Fruit fly (Drosophila melanogaster) whole organism, embryonic: ENCODE data around the gene Lip2.
A peak's percentile ranks its signal among the peaks of the same experiment; 100 is the strongest.

ENCODE experiments used
- Abd-B ChIP-seq: fragments of 200-800 bp; sonication (Bioruptor generic); optimal IDR thresholded peaks from 2 replicates; lab custom pipeline; 2018; ENCODE audit warnings: missing biosample characterization, mild to moderate bottlenecking, missing genetic modification characterization, moderate library complexity
- CG10321 ChIP-seq: fragments of 200-800 bp; sonication (Bioruptor generic); IDR thresholded peaks from 2 replicates; pipeline ENCODE4 v1.3.6; 2022; ENCODE audit warnings: missing biosample characterization, missing genetic modification characterization
- CG11504 ChIP-seq: fragments of 200-800 bp; sonication (Bioruptor generic); optimal IDR thresholded peaks from 3 replicates; lab custom pipeline; 2019; ENCODE audit warnings: missing biosample characterization, mild to moderate bottlenecking, missing genetic modification characterization, moderate library complexity
- CG14667 ChIP-seq: fragments of 200-800 bp; sonication (Bioruptor generic); IDR thresholded peaks from 2 replicates; pipeline ENCODE4 v1.3.6; 2022; ENCODE audit warnings: missing biosample characterization, missing genetic modification characterization
- CG16863 ChIP-seq: fragments of 200-800 bp; sonication (Bioruptor generic); optimal IDR thresholded peaks from 3 replicates; lab custom pipeline; 2016; ENCODE audit warnings: missing biosample characterization, missing genetic modification characterization
- CG17361 ChIP-seq: fragments of 200-800 bp; sonication (Bioruptor generic); IDR thresholded peaks from 3 replicates; pipeline ENCODE4 v1.3.6; 2022; ENCODE audit warnings: missing biosample characterization, missing genetic modification characterization
- CG17802 ChIP-seq: fragments of 200-800 bp; sonication (Bioruptor generic); optimal IDR thresholded peaks from 2 replicates; lab custom pipeline; 2018; ENCODE audit warnings: missing biosample characterization, mild to moderate bottlenecking, missing genetic modification characterization, moderate library complexity
- CG2199 ChIP-seq: fragments of 200-800 bp; sonication (Bioruptor generic); IDR thresholded peaks from 3 replicates; pipeline ENCODE4 v1.3.6; 2022; ENCODE audit warnings: missing biosample characterization, missing genetic modification characterization
- CG3065 ChIP-seq: fragments of 200-800 bp; sonication (Bioruptor generic); optimal IDR thresholded peaks from 2 replicates; lab custom pipeline; 2016; ENCODE audit warnings: missing biosample characterization, missing genetic modification characterization
- CG31365 ChIP-seq: fragments of 200-800 bp; sonication (Bioruptor generic); optimal IDR thresholded peaks from 2 replicates; lab custom pipeline; 2018; ENCODE audit warnings: missing biosample characterization, mild to moderate bottlenecking, missing genetic modification characterization
- CG33213 ChIP-seq: fragments of 200-800 bp; sonication (Bioruptor generic); optimal IDR thresholded peaks from 3 replicates; lab custom pipeline; 2016; ENCODE audit warnings: missing biosample characterization, missing genetic modification characterization
- CG3726 ChIP-seq: fragments of 200-800 bp; sonication (Bioruptor generic); IDR thresholded peaks from 3 replicates; pipeline ENCODE4, ENCODE4 v1.3.6; 2022; ENCODE audit warnings: missing biosample characterization, missing genetic modification characterization
- CG3838 ChIP-seq: fragments of 200-800 bp; sonication (Bioruptor generic); optimal IDR thresholded peaks from 3 replicates; lab custom pipeline; 2016; ENCODE audit warnings: missing biosample characterization, missing genetic modification characterization
- CG4404 ChIP-seq: fragments of 200-800 bp; sonication (Bioruptor generic); IDR thresholded peaks from 2 replicates; pipeline ENCODE4 v1.3.6; 2022; ENCODE audit warnings: missing biosample characterization, missing genetic modification characterization
- CG4424 ChIP-seq: fragments of 200-800 bp; sonication (Bioruptor generic); optimal IDR thresholded peaks from 3 replicates; lab custom pipeline; 2016; ENCODE audit warnings: missing biosample characterization, missing genetic modification characterization
- CG5180 ChIP-seq: fragments of 200-800 bp; sonication (Bioruptor generic); optimal IDR thresholded peaks from 3 replicates; lab custom pipeline; 2017; ENCODE audit warnings: missing biosample characterization, missing genetic modification characterization, mild to moderate bottlenecking, moderate library complexity, missing genetic modification reagents
- CTCF ChIP-seq: fragments of 200-800 bp; sonication (Bioruptor generic); optimal IDR thresholded peaks from 2 replicates; lab custom pipeline; 2017; ENCODE audit warnings: missing biosample characterization, mild to moderate bottlenecking, missing genetic modification characterization, moderate library complexity
- E2f2 ChIP-seq: fragments of 200-800 bp; sonication (Bioruptor generic); IDR thresholded peaks from 2 replicates; pipeline ENCODE4 v1.3.6; 2022; ENCODE audit warnings: missing biosample characterization, missing genetic modification characterization
- Ets65A ChIP-seq: fragments of 200-800 bp; sonication (Bioruptor generic); peaks from one replicate; lab custom pipeline; 2016; ENCODE audit warnings: missing biosample characterization, missing genetic modification characterization
- HmgZ ChIP-seq: fragments of 200-800 bp; sonication (Bioruptor generic); optimal IDR thresholded peaks from 2 replicates; lab custom pipeline; 2018; ENCODE audit warnings: missing biosample characterization, mild to moderate bottlenecking, missing genetic modification characterization
- Hr39 ChIP-seq: fragments of >200 bp; optimal IDR thresholded peaks from 2 replicates; lab custom pipeline; 2017
- MTF-1 ChIP-seq: fragments of 200-800 bp; sonication (Bioruptor generic); optimal IDR thresholded peaks from 2 replicates; lab custom pipeline; 2018; ENCODE audit warnings: missing biosample characterization, mild to moderate bottlenecking, missing genetic modification characterization, borderline replicate concordance
- Med ChIP-seq: fragments of 200-800 bp; sonication (Bioruptor generic); peaks from one replicate; lab custom pipeline; 2016; ENCODE audit warnings: missing biosample characterization, missing genetic modification characterization, mild to moderate bottlenecking, inconsistent platforms, moderate library complexity
- Spps ChIP-seq: fragments of 200-800 bp; sonication (Bioruptor generic); optimal IDR thresholded peaks from 2 replicates; lab custom pipeline; 2018; ENCODE audit warnings: missing biosample characterization, mild to moderate bottlenecking, missing genetic modification characterization
- amos ChIP-seq: fragments of 200-800 bp; sonication (Bioruptor generic); IDR thresholded peaks from 2 replicates; pipeline ENCODE4 v1.3.6; 2022; ENCODE audit warnings: missing biosample characterization, missing genetic modification characterization; ENCODE audit not compliant: partially characterized antibody
- ash1 ChIP-seq: fragments of 200-800 bp; sonication (Bioruptor generic); optimal IDR thresholded peaks from 2 replicates; lab custom pipeline; 2018; ENCODE audit warnings: missing biosample characterization, mild to moderate bottlenecking, missing genetic modification characterization
- ato ChIP-seq: fragments of 200-800 bp; sonication (Bioruptor generic); IDR thresholded peaks from 2 replicates; pipeline ENCODE4 v1.3.6; 2022; ENCODE audit warnings: missing biosample characterization, missing genetic modification characterization; ENCODE audit not compliant: partially characterized antibody
- bigmax ChIP-seq: fragments of 200-800 bp; sonication (Bioruptor generic); optimal IDR thresholded peaks from 2 replicates; lab custom pipeline; 2018; ENCODE audit warnings: missing biosample characterization, mild to moderate bottlenecking, missing genetic modification characterization
- chif ChIP-seq, 2 experiments: fragments of 200-800 bp; sonication (Bioruptor generic); optimal IDR thresholded peaks; 3 replicates each; lab custom pipeline; 2016; ENCODE audit warnings: missing biosample characterization in 2 of 2, missing genetic modification characterization in 2 of 2
- croc ChIP-seq: fragments of 200-800 bp; sonication (Bioruptor generic); conservative IDR thresholded peaks from 3 replicates; pipeline ENCODE4 v1.3.6; 2022; ENCODE audit warnings: missing biosample characterization, missing genetic modification characterization
- crol ChIP-seq: fragments of 200-800 bp; sonication (Bioruptor generic); IDR thresholded peaks from 2 replicates; pipeline ENCODE4 v1.3.6; 2022; ENCODE audit warnings: missing biosample characterization, missing genetic modification characterization
- hb ChIP-seq: fragments of 200-800 bp; sonication (Bioruptor generic); IDR thresholded peaks from 3 replicates; pipeline ENCODE4 v1.3.6; 2022; ENCODE audit warnings: missing biosample characterization, missing genetic modification characterization; ENCODE audit not compliant: partially characterized antibody
- lab ChIP-seq: fragments of 200-800 bp; sonication (Bioruptor generic); optimal IDR thresholded peaks from 3 replicates; lab custom pipeline; 2017; ENCODE audit warnings: missing biosample characterization, missing genetic modification characterization, mild to moderate bottlenecking, moderate library complexity, missing genetic modification reagents
- lmd ChIP-seq: fragments of 200-800 bp; sonication (Bioruptor generic); IDR thresholded peaks from 2 replicates; pipeline ENCODE4 v1.3.6; 2022; ENCODE audit warnings: missing biosample characterization, missing genetic modification characterization
- nau ChIP-seq: fragments of 200-800 bp; sonication (Bioruptor generic); optimal IDR thresholded peaks from 3 replicates; lab custom pipeline; 2017; ENCODE audit warnings: missing biosample characterization, mild to moderate bottlenecking, missing genetic modification characterization, missing genetic modification reagents
- nerfin-1 ChIP-seq: fragments of 200-800 bp; sonication (Bioruptor generic); optimal IDR thresholded peaks from 3 replicates; lab custom pipeline; 2019; ENCODE audit warnings: missing biosample characterization, mild to moderate bottlenecking, missing genetic modification characterization, moderate library complexity
- peb ChIP-seq: fragments of 200-800 bp; sonication (Bioruptor generic); IDR thresholded peaks from 2 replicates; pipeline ENCODE4 v1.3.6; 2022; ENCODE audit warnings: missing biosample characterization, missing genetic modification characterization
- stwl ChIP-seq: fragments of 200-800 bp; sonication (Bioruptor generic); optimal IDR thresholded peaks from 3 replicates; lab custom pipeline; 2018; ENCODE audit warnings: missing biosample characterization, mild to moderate bottlenecking, missing genetic modification characterization, moderate library complexity
- vnd ChIP-seq: fragments of 200-800 bp; sonication (Bioruptor generic); IDR thresholded peaks from 3 replicates; pipeline ENCODE4 v1.3.6; 2022; ENCODE audit warnings: missing biosample characterization, missing genetic modification characterization; ENCODE audit not compliant: partially characterized antibody

Lip2 gene

DNA sequence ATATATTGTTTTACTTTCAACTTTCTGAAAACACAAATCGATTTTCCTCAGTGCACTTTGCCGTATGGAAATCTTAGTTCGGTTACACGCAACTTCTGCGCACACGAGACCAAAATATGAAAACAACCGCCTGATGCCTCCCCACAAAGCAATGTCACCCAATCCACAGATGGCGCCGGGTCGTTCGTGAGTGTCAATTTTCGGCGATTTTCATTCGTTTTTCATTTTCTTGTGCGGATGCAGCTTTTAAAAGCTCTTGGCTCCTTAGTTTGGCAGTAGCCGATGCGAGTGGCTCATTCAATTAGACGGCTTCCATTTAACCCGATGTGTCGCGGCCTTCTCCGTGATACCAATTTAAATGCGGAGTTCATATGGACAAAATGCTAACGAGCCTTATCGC lies 14.7 kb upstream of the Lip2 start, which contains the start of gene CG6431:
Gene CG6431, plus strand, starts transcription at position 301 of the 400 bp plus-strand sequence.
- TF ChIP-seq CG3726 (GFP tag; lab: Robert Waterston, UW) (peak; percentile 19; the same call in 1 of the 3 replicates), CG4404 (GFP tag; lab: Robert Waterston, UW) (no peak), nerfin-1 (no peak)

DNA sequence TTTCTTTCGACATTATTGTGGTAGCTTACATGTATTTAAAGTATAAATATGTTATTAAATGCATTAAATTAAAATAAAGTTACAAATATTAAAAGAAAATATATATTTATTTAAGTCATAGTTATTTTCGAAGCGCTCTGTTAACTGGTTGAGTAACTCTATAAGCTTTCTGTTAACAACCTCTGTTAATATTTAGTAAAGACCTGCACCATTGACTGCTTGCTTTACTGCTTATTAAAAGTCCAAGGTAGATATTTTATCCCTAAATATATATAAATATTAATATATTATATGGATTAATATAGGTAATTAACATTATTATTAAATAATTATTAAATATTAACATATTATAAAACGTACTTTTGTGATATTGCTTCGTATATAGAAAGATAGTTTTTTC lies 12.3 kb upstream of the Lip2 start:
- TF ChIP-seq stwl (tag; lab: Kevin White, UChicago) (peak; percentile 66), HmgZ (tag; lab: Kevin White, UChicago) (no peak), CG4424 (GFP tag; lab: Kevin White, UChicago) (no peak), Spps (tag; lab: Kevin White, UChicago) (no peak), ato (GFP tag; lab: Robert Waterston, UW) (no peak), CG11504 (peak; percentile 36), CG31365 (peak; percentile 77), CG3838 (no peak), CG2199 (no peak), CG14667 (no peak), CG10321 (no peak), CTCF (GFP tag; lab: Kevin White, UChicago) (peak; percentile 17), chif (GFP tag; optimal IDR thresholded peaks at IDR 0.05; lab: Kevin White, UChicago) (no peak), E2f2 (GFP tag; lab: Robert Waterston, UW) (no peak), peb (no peak), CG17802 (tag; lab: Kevin White, UChicago) (no peak), ash1 (GFP tag; lab: Kevin White, UChicago) (no peak), CG3065 (GFP tag; lab: Kevin White, UChicago) (no peak), Hr39 (lab: Kevin White, UChicago) (no peak), vnd (no peak)

DNA sequence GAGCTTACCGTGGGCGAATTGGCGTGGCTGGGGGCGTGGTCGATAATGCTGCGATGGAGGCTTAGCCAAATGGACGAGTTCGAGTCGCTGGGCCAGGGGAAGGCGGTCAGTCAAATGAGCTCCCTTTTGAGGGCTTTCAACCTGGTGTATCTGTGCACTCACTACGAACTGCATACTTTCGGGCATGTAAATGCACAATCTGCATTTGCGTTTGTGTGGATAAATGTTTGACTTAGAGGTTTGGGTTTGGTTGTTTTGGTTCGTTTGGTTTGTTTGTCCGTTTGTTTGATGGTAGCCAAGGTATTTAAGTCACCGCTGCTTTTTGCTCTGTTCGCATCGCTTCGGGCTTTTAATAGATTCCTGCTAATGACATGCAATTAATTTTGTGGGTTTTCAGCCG lies 2.0 kb upstream of the Lip2 start:
- TF ChIP-seq bigmax (GFP tag; lab: Kevin White, UChicago) (no peak), CG16863 (GFP tag; lab: Kevin White, UChicago) (no peak), CG5180 (peak; percentile 93), lmd (GFP tag; lab: Robert Waterston, UW) (0 out of 2 replicates have a peak, but pooled peaks have one; percentile 19), hb (0 out of 3 replicates have a peak, but pooled peaks have one; percentile 19), crol (GFP tag; lab: Robert Waterston, UW) (peak; percentile 37; the same call in 1 of the 2 replicates), CTCF (GFP tag; lab: Kevin White, UChicago) (no peak)

DNA sequence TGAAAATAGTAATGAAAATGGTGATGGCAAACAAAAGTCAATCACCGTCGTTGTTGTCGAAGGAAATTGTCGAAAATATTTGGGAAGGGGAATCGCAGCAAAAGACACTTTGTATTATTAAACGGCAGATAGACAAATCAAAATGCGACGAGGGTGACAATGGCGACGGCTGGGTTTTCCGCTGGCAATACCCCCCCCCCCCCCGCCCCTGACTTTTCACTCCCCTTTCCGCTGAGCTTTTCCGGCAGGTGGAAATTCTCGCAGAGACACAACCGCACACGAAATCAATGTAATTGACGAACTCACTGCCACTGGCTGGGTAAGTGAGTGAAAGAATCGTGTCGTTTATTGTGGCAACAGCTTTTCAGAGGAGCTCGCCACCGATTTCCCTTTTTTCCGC lies 1.2 kb downstream of the Lip2 start:
- TF ChIP-seq crol (GFP tag; lab: Robert Waterston, UW): peak; percentile 67
- TF ChIP-seq Ets65A (GFP tag; lab: Kevin White, UChicago): peak; percentile 13
- peak; percentile 64 for TF ChIP-seq Hr39 (lab: Kevin White, UChicago)
- no peak for TF ChIP-seq CG33213 (GFP tag; lab: Kevin White, UChicago)

DNA sequence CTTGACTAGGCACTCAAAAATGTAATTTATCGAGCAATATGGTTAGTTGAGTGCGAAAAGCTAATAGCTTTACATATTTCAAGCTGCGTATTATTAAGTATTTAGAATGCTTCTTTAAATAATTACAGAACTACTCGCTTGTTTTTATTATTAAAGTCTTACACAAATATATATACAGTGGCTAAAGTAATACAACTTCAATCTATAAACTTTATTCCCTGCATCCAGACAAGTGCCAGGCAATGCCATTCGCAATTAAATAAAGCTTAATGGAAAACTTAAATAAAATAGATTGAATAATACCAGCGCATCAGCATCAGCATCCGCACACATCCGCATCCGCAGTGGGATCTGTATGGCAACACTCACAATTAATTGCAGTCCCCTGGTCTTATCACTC lies 3.0 kb downstream of the Lip2 start:
- no peak for TF ChIP-seq lab
- peak; percentile 73 for TF ChIP-seq Ets65A (GFP tag; lab: Kevin White, UChicago)

DNA sequence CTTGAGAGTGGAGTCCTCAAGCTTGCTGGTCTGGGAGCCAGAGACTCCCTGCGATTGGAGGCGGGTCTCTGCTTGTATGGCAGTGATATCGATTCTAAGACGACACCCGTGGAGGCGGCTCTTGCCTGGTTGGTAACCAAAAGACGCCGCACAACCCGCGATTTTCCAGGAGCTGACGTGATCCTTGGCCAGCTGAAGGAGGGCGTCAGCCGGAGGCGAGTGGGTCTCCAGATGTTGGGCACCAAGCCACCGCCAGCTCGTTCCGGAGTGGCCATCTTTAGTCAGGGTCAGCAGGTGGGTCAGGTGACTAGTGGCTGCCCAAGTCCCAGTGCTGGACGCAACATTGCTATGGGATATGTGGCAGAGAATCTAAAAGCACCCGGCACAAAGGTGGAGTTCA lies 4.8 kb downstream of the Lip2 start:
- peak; percentile 90 for TF ChIP-seq Ets65A (GFP tag; lab: Kevin White, UChicago)
- no peak for TF ChIP-seq nau (GFP tag; lab: Kevin White, UChicago)
- no peak for TF ChIP-seq Abd-B (GFP tag; lab: Kevin White, UChicago)
- TF ChIP-seq croc (GFP tag; lab: Robert Waterston, UW): no peak
- no peak for TF ChIP-seq Med (GFP tag; lab: Kevin White, UChicago)
- TF ChIP-seq CG17361: no peak
- no peak for TF ChIP-seq amos (GFP tag; lab: Robert Waterston, UW)
- TF ChIP-seq MTF-1 (GFP tag; lab: Kevin White, UChicago): no peak
